Worm (Caenorhabditis elegans) whole organism, early embryonic: Measurements from ENCODE around the gene C50C3.5.

ENCODE experiments used
- aly-1 ChIP-seq: sonication (generic microtip); optimal IDR thresholded peaks from 2 replicates; lab custom pipeline; 2016; ENCODE audit warnings: missing genetic modification characterization, missing compliant biosample characterization
- ama-1 ChIP-seq: fragments of 150-350 bp; optimal IDR thresholded peaks from 2 replicates; lab custom pipeline; 2014
- ceh-13 ChIP-seq: fragments of 200-800 bp; sonication (Bioruptor generic); optimal IDR thresholded peaks from 2 replicates; lab custom pipeline; 2018; ENCODE audit warnings: mild to moderate bottlenecking, missing genetic modification characterization, missing compliant biosample characterization
- ceh-36 ChIP-seq: sonication (generic microtip); optimal IDR thresholded peaks from 2 replicates; lab custom pipeline; 2016; ENCODE audit warnings: missing genetic modification characterization, inconsistent platforms, missing compliant biosample characterization
- ets-7 ChIP-seq: sonication (generic microtip); optimal IDR thresholded peaks from 2 replicates; lab custom pipeline; 2016; ENCODE audit warnings: missing genotype, missing genetic modification characterization, missing compliant biosample characterization
- flt-1 ChIP-seq: fragments of 200-800 bp; sonication (Bioruptor generic); IDR thresholded peaks from 2 replicates; pipeline ENCODE4 v1.3.6; 2022; ENCODE audit warnings: missing genetic modification characterization, missing compliant biosample characterization
- hmg-4 ChIP-seq: fragments of 200-800 bp; sonication (Bioruptor generic); optimal IDR thresholded peaks from 2 replicates; lab custom pipeline; 2018; ENCODE audit warnings: mild to moderate bottlenecking, missing genetic modification characterization, missing compliant biosample characterization

DNA sequence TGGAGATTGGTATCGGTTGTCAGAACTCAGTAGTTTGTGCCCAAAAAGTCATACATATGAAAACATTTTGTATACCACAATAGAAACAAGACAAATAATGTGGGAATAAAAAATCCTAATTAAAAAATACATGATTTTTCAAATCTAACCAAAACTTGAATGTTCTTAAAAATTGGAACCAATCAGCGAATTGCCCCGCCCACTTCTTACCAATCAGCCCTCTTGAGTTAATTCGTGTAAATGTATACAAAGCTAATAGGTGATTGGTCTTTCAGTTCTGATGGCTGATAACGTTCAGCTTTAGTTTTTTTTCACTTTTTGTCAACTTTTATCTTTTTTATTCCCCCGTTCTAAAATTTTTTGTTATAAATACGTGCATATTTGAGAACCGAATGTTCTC lies 3.8 kb upstream of the C50C3.5 start:
- TF ChIP-seq ama-1 (no peak), ceh-36 (no peak), hmg-4 (GFP tag; lab: Kevin White, UChicago) (no peak), flt-1 (no peak), ets-7 (tag; lab: Kevin White, UChicago) (no peak), aly-1 (tag; lab: Kevin White, UChicago) (no peak), ceh-13 (GFP tag; lab: Kevin White, UChicago) (no peak)
